Worm (Caenorhabditis elegans): ENCODE measurements around the gene T10H9.1.

ce11 chrV:6685963-6686362 is 36.5 kb downstream of the T10H9.1 start:
- no peak for TF ChIP-seq lin-13 (GFP tag; optimal IDR thresholded peaks at IDR 0.05)
- TF ChIP-seq lsy-2 (tag; optimal IDR thresholded peaks at IDR 0.05): no peak
- peak in 1 of 2 experiments; percentile 92 for TF ChIP-seq unc-62 (GFP tag; optimal IDR thresholded peaks at IDR 0.05 in 1 of 2)
- no peak for TF ChIP-seq unc-62 (tag; optimal IDR thresholded peaks at IDR 0.05)

Data from whole organism, L4 larva.